Worm (Caenorhabditis elegans) whole organism, L3 larva: ENCODE results near the gene K02D10.1.

ENCODE experiments used
- R02D3.7 ChIP-seq: fragments of 150-350 bp; optimal IDR thresholded peaks from 2 replicates; lab custom pipeline; 2014; ENCODE audit warnings: missing biosample characterization, missing genetic modification characterization
- ZK546.5 ChIP-seq: sonication (generic microtip); optimal IDR thresholded peaks from 2 replicates; lab custom pipeline; 2017; ENCODE audit warnings: missing biosample characterization, missing genetic modification characterization
- aly-2 ChIP-seq: fragments of 150-350 bp; optimal IDR thresholded peaks from 2 replicates; lab custom pipeline; 2014; ENCODE audit warnings: missing biosample characterization, missing genetic modification characterization
- ama-1 ChIP-seq: fragments of 150-350 bp; optimal IDR thresholded peaks from 2 replicates; lab custom pipeline; 2018
- ceh-16 ChIP-seq: sonication (generic microtip); optimal IDR thresholded peaks from 2 replicates; lab custom pipeline; 2017; ENCODE audit warnings: missing biosample characterization, missing genetic modification characterization
- ceh-28 ChIP-seq: fragments of 150-350 bp; optimal IDR thresholded peaks from 2 replicates; lab custom pipeline; 2014; ENCODE audit warnings: missing biosample characterization, missing genetic modification reagents, missing genetic modification characterization
- ceh-82 ChIP-seq: fragments of 150-350 bp; optimal IDR thresholded peaks from 2 replicates; lab custom pipeline; 2014; ENCODE audit warnings: missing biosample characterization, missing genetic modification characterization
- daf-12 ChIP-seq: fragments of 150-350 bp; optimal IDR thresholded peaks from 2 replicates; lab custom pipeline; 2014; ENCODE audit warnings: missing biosample characterization, missing genetic modification reagents, missing genetic modification characterization
- egl-27 ChIP-seq: sonication (generic microtip); optimal IDR thresholded peaks from 4 replicates; lab custom pipeline; 2017; ENCODE audit warnings: missing biosample characterization, missing genetic modification reagents, missing genetic modification characterization
- egl-5 ChIP-seq: fragments of 150-350 bp; optimal IDR thresholded peaks from 2 replicates; lab custom pipeline; 2017; ENCODE audit warnings: missing biosample characterization, missing genetic modification reagents, missing genetic modification characterization, inconsistent platforms
- elt-1 ChIP-seq: fragments of 150-350 bp; optimal IDR thresholded peaks from 2 replicates; lab custom pipeline; 2014; ENCODE audit warnings: missing biosample characterization, missing genetic modification characterization
- elt-2 ChIP-seq: sonication (generic microtip); optimal IDR thresholded peaks from 2 replicates; lab custom pipeline; 2016; ENCODE audit warnings: missing genetic modification reagents, mild to moderate bottlenecking, missing genetic modification characterization, missing compliant biosample characterization
- elt-3 ChIP-seq, 3 experiments: fragments of 150-350 bp in 1 of 3; sonication (generic microtip) in 2 of 3; optimal IDR thresholded peaks; 2 replicates in 2 of 3; 4 replicates in 1 of 3; lab custom pipeline; 2014 to 2017; ENCODE audit warnings: missing biosample characterization in 3 of 3, missing genetic modification characterization in 3 of 3
- eor-1 ChIP-seq, 2 experiments: fragments of 150-350 bp; optimal IDR thresholded peaks; 2 replicates each; lab custom pipeline; 2014 to 2018; ENCODE audit warnings: missing biosample characterization in 2 of 2, missing genetic modification characterization in 2 of 2
- fos-1 ChIP-seq: fragments of 150-350 bp; optimal IDR thresholded peaks from 2 replicates; lab custom pipeline; 2014; ENCODE audit warnings: missing biosample characterization, missing genetic modification characterization
- hmg-11 ChIP-seq: sonication (generic microtip); optimal IDR thresholded peaks from 2 replicates; lab custom pipeline; 2016; ENCODE audit warnings: missing genetic modification characterization, missing compliant biosample characterization
- jun-1 ChIP-seq: fragments of 150-350 bp; optimal IDR thresholded peaks from 2 replicates; lab custom pipeline; 2014; ENCODE audit warnings: missing biosample characterization, missing genetic modification reagents, missing genetic modification characterization
- lin-15B ChIP-seq: fragments of 150-350 bp; optimal IDR thresholded peaks from 2 replicates; lab custom pipeline; 2014; ENCODE audit warnings: missing biosample characterization, missing genetic modification characterization
- lsy-12 ChIP-seq: sonication (generic microtip); optimal IDR thresholded peaks from 2 replicates; lab custom pipeline; 2016; ENCODE audit warnings: mild to moderate bottlenecking, missing genetic modification characterization, missing compliant biosample characterization
- mdl-1 ChIP-seq: fragments of 150-350 bp; optimal IDR thresholded peaks from 2 replicates; lab custom pipeline; 2014; ENCODE audit warnings: missing biosample characterization, missing genetic modification characterization
- mml-1 ChIP-seq: fragments of 150-350 bp; sonication (generic microtip); optimal IDR thresholded peaks from 3 replicates; lab custom pipeline; 2014; ENCODE audit warnings: missing biosample characterization, missing genetic modification characterization
- nfya-1 ChIP-seq: sonication (generic microtip); optimal IDR thresholded peaks from 2 replicates; lab custom pipeline; 2017; ENCODE audit warnings: missing genetic modification characterization, mild to moderate bottlenecking, missing compliant biosample characterization, antibody characterized with exemption, moderate library complexity; ENCODE audit not compliant: insufficient read depth
- nhr-11 ChIP-seq: fragments of 150-350 bp; optimal IDR thresholded peaks from 2 replicates; lab custom pipeline; 2014; ENCODE audit warnings: missing biosample characterization, missing genetic modification characterization
- nhr-12 ChIP-seq: fragments of 150-350 bp; optimal IDR thresholded peaks from 2 replicates; lab custom pipeline; 2014; ENCODE audit warnings: missing biosample characterization, missing genetic modification characterization
- nhr-23 ChIP-seq: fragments of 150-350 bp; optimal IDR thresholded peaks from 2 replicates; lab custom pipeline; 2014; ENCODE audit warnings: missing biosample characterization, missing genetic modification reagents, missing genetic modification characterization
- nhr-237 ChIP-seq: fragments of 150-350 bp; optimal IDR thresholded peaks from 2 replicates; lab custom pipeline; 2014; ENCODE audit warnings: missing biosample characterization, missing genetic modification characterization
- nhr-25 ChIP-seq: sonication (generic microtip); optimal IDR thresholded peaks from 2 replicates; lab custom pipeline; 2017; ENCODE audit warnings: missing biosample characterization, missing genetic modification characterization
- nhr-28 ChIP-seq: fragments of 150-350 bp; optimal IDR thresholded peaks from 2 replicates; lab custom pipeline; 2014; ENCODE audit warnings: missing biosample characterization, missing genetic modification characterization
- nhr-43 ChIP-seq: sonication (generic microtip); optimal IDR thresholded peaks from 2 replicates; lab custom pipeline; 2016; ENCODE audit warnings: mild to moderate bottlenecking, missing genetic modification characterization, missing compliant biosample characterization; ENCODE audit not compliant: poor library complexity, severe bottlenecking
- nhr-67 ChIP-seq: fragments of 150-350 bp; optimal IDR thresholded peaks from 2 replicates; lab custom pipeline; 2014; ENCODE audit warnings: missing biosample characterization, missing genetic modification characterization
- nhr-76 ChIP-seq: fragments of 150-350 bp; sonication (generic microtip); optimal IDR thresholded peaks from 5 replicates; lab custom pipeline; 2014; ENCODE audit warnings: missing biosample characterization, missing genetic modification characterization
- nhr-77 ChIP-seq: fragments of 150-350 bp; optimal IDR thresholded peaks from 2 replicates; lab custom pipeline; 2014; ENCODE audit warnings: missing biosample characterization, missing genetic modification characterization
- pha-4 ChIP-seq: fragments of 150-350 bp; optimal IDR thresholded peaks from 2 replicates; lab custom pipeline; 2014; ENCODE audit warnings: missing biosample characterization, missing genetic modification reagents, missing genetic modification characterization
- pqm-1 ChIP-seq: fragments of 150-350 bp; optimal IDR thresholded peaks from 2 replicates; lab custom pipeline; 2017; ENCODE audit warnings: missing biosample characterization, missing genetic modification characterization, inconsistent platforms
- sea-2 ChIP-seq: fragments of 150-350 bp; sonication (generic microtip); optimal IDR thresholded peaks from 4 replicates; lab custom pipeline; 2014; ENCODE audit warnings: missing biosample characterization, missing genetic modification reagents, missing genetic modification characterization
- skn-1 ChIP-seq: fragments of 150-350 bp; optimal IDR thresholded peaks from 2 replicates; lab custom pipeline; 2014; ENCODE audit warnings: missing biosample characterization, missing genetic modification characterization
- snpc-4 ChIP-seq: fragments of 150-350 bp; optimal IDR thresholded peaks from 2 replicates; lab custom pipeline; 2014; ENCODE audit warnings: missing biosample characterization, missing genetic modification characterization
- tbx-2 ChIP-seq: sonication (generic microtip); optimal IDR thresholded peaks from 2 replicates; lab custom pipeline; 2016; ENCODE audit warnings: mild to moderate bottlenecking, missing genetic modification characterization, missing compliant biosample characterization
- unc-39 ChIP-seq: sonication (generic microtip); optimal IDR thresholded peaks from 4 replicates; lab custom pipeline; 2017; ENCODE audit warnings: missing biosample characterization, missing genetic modification characterization
- unc-62 ChIP-seq: fragments of 150-350 bp; sonication (generic microtip); optimal IDR thresholded peaks from 4 replicates; lab custom pipeline; 2014; ENCODE audit warnings: missing biosample characterization, missing genetic modification reagents, missing genetic modification characterization
- zag-1 ChIP-seq: fragments of 150-350 bp; optimal IDR thresholded peaks from 2 replicates; lab custom pipeline; 2014; ENCODE audit warnings: missing biosample characterization, missing genetic modification characterization
- ztf-11 ChIP-seq: fragments of 150-350 bp; optimal IDR thresholded peaks from 2 replicates; lab custom pipeline; 2014; ENCODE audit warnings: missing biosample characterization, missing genetic modification characterization
- ztf-4 ChIP-seq: fragments of 150-350 bp; optimal IDR thresholded peaks from 2 replicates; lab custom pipeline; 2014; ENCODE audit warnings: missing biosample characterization, missing genetic modification characterization

K02D10.1 gene

DNA sequence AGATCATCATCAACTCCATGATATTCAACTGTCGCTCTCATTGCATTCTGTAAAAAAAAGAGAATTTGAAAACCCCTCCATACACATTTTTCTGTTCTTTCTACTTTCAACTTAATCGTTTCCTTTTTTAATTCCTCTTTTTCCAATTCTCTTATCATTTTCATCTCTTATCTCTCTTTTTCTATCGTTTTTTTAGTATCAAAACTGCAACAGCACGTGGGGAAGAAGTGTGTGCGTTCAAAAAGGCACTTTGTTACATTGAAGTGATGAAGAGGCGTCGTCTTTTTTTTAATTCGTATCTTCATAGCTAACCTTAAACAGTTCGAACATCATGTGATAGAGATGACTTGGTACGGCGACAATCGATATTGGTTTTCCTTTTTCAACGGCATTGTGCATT, 30.2 kb upstream of the K02D10.1 start:
- TF ChIP-seq snpc-4 (tag; lab: Kevin White, UChicago) (peak; percentile 4), hmg-11 (tag; lab: Kevin White, UChicago) (no peak), daf-12 (tag; lab: Kevin White, UChicago) (no peak), nfya-1 (tag; lab: Kevin White, UChicago) (peak; percentile 3), nhr-77 (tag; lab: Kevin White, UChicago) (no peak), ceh-28 (tag; lab: Kevin White, UChicago) (no peak), nhr-11 (tag; lab: Kevin White, UChicago) (no peak), mml-1 (tag; lab: Kevin White, UChicago) (no peak), skn-1 (tag; lab: Kevin White, UChicago) (no peak), nhr-67 (no peak), nhr-23 (tag; lab: Kevin White, UChicago) (peak; percentile 77), mdl-1 (peak; percentile 81), nhr-25 (tag; lab: Kevin White, UChicago) (peak; percentile 28), sea-2 (no peak), ceh-82 (no peak), fos-1 (tag; lab: Kevin White, UChicago) (no peak), elt-3 (tag; optimal IDR thresholded peaks at IDR 0.05; lab: Kevin White, UChicago) (peak in 1 of 3 experiments; percentile 0), aly-2 (tag; lab: Kevin White, UChicago) (no peak), nhr-76 (no peak), nhr-43 (tag; lab: Kevin White, UChicago) (peak; percentile 50), lsy-12 (no peak), nhr-28 (tag; lab: Kevin White, UChicago) (no peak), ztf-11 (tag; lab: Kevin White, UChicago) (no peak), lin-15B (no peak), ceh-16 (tag; lab: Kevin White, UChicago) (no peak), elt-2 (tag; lab: Kevin White, UChicago) (peak; percentile 95), nhr-237 (tag; lab: Kevin White, UChicago) (no peak), jun-1 (peak; percentile 45), eor-1 (tag; optimal IDR thresholded peaks at IDR 0.05; lab: Kevin White, UChicago) (no peak), elt-1 (peak; percentile 81), nhr-12 (no peak), R02D3.7 (tag; lab: Kevin White, UChicago) (no peak), ztf-4 (tag; lab: Kevin White, UChicago) (no peak), ama-1 (no peak), pha-4 (tag; lab: Kevin White, UChicago) (peak; percentile 32), egl-5 (tag; lab: Kevin White, UChicago) (no peak), tbx-2 (tag; lab: Kevin White, UChicago) (no peak), pqm-1 (tag; lab: Kevin White, UChicago) (peak; percentile 96), ZK546.5 (tag; lab: Kevin White, UChicago) (no peak), unc-62 (GFP tag; lab: Kevin White, UChicago) (no peak), zag-1 (no peak)

DNA sequence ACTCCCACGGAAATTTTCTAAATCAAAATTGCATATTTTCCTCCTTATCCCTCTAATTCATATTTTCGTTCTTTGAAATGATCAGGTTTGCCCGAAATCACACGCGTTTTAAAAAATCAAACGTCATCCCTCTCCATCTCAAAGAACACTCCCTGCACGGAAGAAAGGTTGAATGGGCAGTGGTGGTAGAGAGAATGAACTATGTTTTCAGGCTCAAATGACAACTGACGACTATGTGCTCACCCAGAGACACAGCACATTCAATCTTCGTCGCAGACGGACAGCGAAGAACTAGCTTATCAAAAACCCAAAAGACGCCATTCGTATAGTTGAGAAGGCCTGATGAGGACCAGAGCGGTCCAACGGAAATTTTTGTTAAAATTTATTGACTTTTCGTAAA, 29.6 kb upstream of the K02D10.1 start:
- TF ChIP-seq mml-1 (tag; lab: Kevin White, UChicago): no peak
- TF ChIP-seq unc-39 (tag; lab: Kevin White, UChicago): no peak
- peak; percentile 46 for TF ChIP-seq nfya-1 (tag; lab: Kevin White, UChicago)
- no peak for TF ChIP-seq hmg-11 (tag; lab: Kevin White, UChicago)
- TF ChIP-seq egl-5 (tag; lab: Kevin White, UChicago): peak; percentile 26
- no peak for TF ChIP-seq egl-27 (tag; lab: Kevin White, UChicago)
- TF ChIP-seq, all 47 proteins: peak for 2
